Worm (Caenorhabditis elegans): ENCODE data around the gene apm-3.
A peak's percentile ranks its signal among the peaks of the same experiment; 100 is the strongest.

Gene apm-3

DNA sequence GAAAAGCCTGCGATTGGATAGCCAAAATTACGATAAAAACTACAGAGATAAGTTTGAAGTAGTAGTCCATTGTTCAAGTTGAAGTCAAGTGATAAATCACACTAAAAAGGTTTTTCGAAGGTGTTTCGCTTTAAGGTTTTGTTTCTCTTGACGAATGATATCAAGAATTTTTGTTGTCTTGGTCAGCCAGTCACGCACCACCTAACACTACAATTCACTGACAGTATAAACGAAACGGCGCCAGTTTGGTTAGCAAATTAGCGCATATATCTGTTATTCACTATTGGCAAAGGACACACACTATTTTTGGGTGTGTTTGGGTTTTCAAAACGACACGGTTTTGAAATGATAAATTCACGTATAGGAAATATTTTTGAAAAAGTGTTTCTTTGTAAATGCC, 15.3 kb downstream of the apm-3 start, which contains the start of gene C44C1.6:
Gene C44C1.6, minus strand, starts transcription at position 199 of the 400 bp plus-strand sequence.
- TF ChIP-seq hlh-11 (tag; optimal IDR thresholded peaks at IDR 0.05) (no peak), mdt-29 (GFP tag; IDR thresholded peaks at IDR 0.05) (no peak), nhr-28 (tag; optimal IDR thresholded peaks at IDR 0.05) (peak; percentile 31)

ce11 chrX:974499-975235, 19.9 kb downstream of the apm-3 start, which contains the start of gene vps-45:
TSS of gene vps-45 (minus strand) at chrX:974848.
- TF ChIP-seq hmg-1.1 (GFP tag; IDR thresholded peaks at IDR 0.05) = peak; percentile 77
- TF ChIP-seq hlh-30 (tag; optimal IDR thresholded peaks at IDR 0.05; ENCODE audit: insufficient read depth) = peak; percentile 33
- no peak for TF ChIP-seq F49E8.2 (tag; optimal IDR thresholded peaks at IDR 0.05; ENCODE audit: borderline replicate concordance)
- no peak for TF ChIP-seq mxl-2 (GFP tag; conservative IDR thresholded peaks at IDR 0.05)
- TF ChIP-seq fkh-10 (GFP tag; optimal IDR thresholded peaks at IDR 0.05) = peak; percentile 9
- TF ChIP-seq duxl-1 (tag; optimal IDR thresholded peaks at IDR 0.05; ENCODE audit: poor library complexity) = peak; percentile 37
- peak; percentile 37 for TF ChIP-seq dmd-6 (GFP tag; IDR thresholded peaks at IDR 0.05)
- TF ChIP-seq ceh-20 (GFP tag; IDR thresholded peaks at IDR 0.05) = no peak
- peak in 1 of 2 experiments; percentile 38 for TF ChIP-seq hif-1 (tag; optimal IDR thresholded peaks at IDR 0.05)
- no peak for TF ChIP-seq dmd-9 (GFP tag; IDR thresholded peaks at IDR 0.05)
- TF ChIP-seq mxl-3 (GFP tag; optimal IDR thresholded peaks at IDR 0.05) = peak; percentile 45
- no peak for TF ChIP-seq saeg-2 (GFP tag; IDR thresholded peaks at IDR 0.05)
- no peak for TF ChIP-seq F44E2.7 (GFP tag; IDR thresholded peaks at IDR 0.05)
- peak; percentile 61 for TF ChIP-seq mep-1 (tag; optimal IDR thresholded peaks at IDR 0.05)
- peak; percentile 38 for TF ChIP-seq rbr-2 (tag; optimal IDR thresholded peaks at IDR 0.05)
- no peak for TF ChIP-seq zfp-2 (tag; optimal IDR thresholded peaks at IDR 0.05)
- peak in 1 of 2 experiments; percentile 18 for TF ChIP-seq lsy-2 (tag; optimal IDR thresholded peaks at IDR 0.05)
- TF ChIP-seq dve-1 (tag; optimal IDR thresholded peaks at IDR 0.05; ENCODE audit: insufficient read depth) = peak; percentile 13
- peak; percentile 78 for TF ChIP-seq aha-1 (tag)
- TF ChIP-seq mes-2 (tag; optimal IDR thresholded peaks at IDR 0.05; ENCODE audit: poor library complexity, severe bottlenecking) = peak; percentile 80
- peak; percentile 57 for TF ChIP-seq hlh-11 (tag; optimal IDR thresholded peaks at IDR 0.05)
- TF ChIP-seq ceh-28 (tag; optimal IDR thresholded peaks at IDR 0.05) = peak; percentile 44
- TF ChIP-seq spr-3 (GFP tag; optimal IDR thresholded peaks at IDR 0.05) = no peak

DNA sequence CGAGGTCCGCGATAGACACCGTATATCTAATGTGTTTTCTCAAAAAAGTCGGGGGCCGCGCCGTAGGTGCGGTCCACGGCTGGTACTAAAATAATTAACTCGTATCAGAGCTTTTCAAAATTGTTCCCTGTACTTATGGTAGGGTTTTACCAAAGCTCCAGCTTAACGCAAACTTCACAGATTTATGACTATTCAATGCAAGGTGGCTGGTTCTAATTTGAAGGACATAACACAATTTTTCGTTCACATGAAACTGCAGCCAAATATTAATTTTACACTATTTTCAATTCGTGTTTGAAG, 20.4 kb downstream of the apm-3 start:
- TF ChIP-seq lim-7 (GFP tag; IDR thresholded peaks at IDR 0.05) = no peak
- no peak for TF ChIP-seq R02D3.7 (tag; optimal IDR thresholded peaks at IDR 0.05)
- no peak for TF ChIP-seq fos-1 (tag; optimal IDR thresholded peaks at IDR 0.05)
- no peak for TF ChIP-seq saeg-2 (GFP tag; IDR thresholded peaks at IDR 0.05)
- no peak for TF ChIP-seq fkh-10 (GFP tag; optimal IDR thresholded peaks at IDR 0.05)
- no peak for TF ChIP-seq ceh-32 (tag; optimal IDR thresholded peaks at IDR 0.05; ENCODE audit: poor library complexity)
- TF ChIP-seq nhr-25 (tag; optimal IDR thresholded peaks at IDR 0.05; ENCODE audit: borderline replicate concordance, insufficient read depth) = no peak
- TF ChIP-seq snpc-1.2 (GFP tag; IDR thresholded peaks at IDR 0.05) = no peak
- no peak for TF ChIP-seq dmd-6 (GFP tag; IDR thresholded peaks at IDR 0.05)
- no peak for TF ChIP-seq mdl-1 (tag; optimal IDR thresholded peaks at IDR 0.05)

DNA sequence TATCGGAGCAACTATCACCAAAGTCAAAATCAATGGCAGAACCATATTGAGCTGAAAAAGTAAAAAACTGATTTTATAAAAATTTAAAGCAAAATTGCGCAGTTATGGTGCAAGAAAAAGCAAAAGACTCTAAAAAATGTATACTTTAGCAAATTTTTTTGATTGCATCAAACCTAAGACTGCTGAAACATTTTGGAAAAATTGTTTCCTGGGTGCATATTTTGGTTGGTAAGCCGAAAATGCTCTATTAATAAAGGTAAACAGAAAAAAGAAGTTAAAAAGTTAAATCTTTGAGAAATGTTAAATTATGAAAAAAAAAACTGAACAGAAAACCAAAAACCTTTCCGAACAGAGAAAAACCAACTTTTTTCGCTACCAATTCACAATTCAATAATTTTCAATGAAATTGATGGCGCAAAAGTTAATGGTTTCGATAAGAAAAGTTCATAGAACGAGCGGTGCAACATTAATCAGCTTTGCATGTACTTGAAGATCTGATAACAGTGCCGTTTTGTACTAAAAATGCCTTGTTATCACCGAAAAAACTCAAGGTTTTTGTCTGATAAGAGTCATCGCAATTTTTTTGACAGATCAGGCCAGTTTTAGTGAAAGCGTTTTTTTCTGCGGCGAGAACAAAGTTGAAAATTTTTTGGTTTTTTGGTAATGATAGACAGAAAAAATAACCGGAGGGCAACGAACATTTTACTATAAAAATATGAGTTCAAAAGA, 23.3 kb downstream of the apm-3 start, which contains the start of gene abhd-3.2:
Gene abhd-3.2, minus strand, starts transcription at position 51 of the 729 bp plus-strand sequence.
- TF ChIP-seq lsy-2 (tag; optimal IDR thresholded peaks at IDR 0.05) (peak in 1 of 2 experiments; percentile 51), madf-5 (GFP tag; IDR thresholded peaks at IDR 0.05) (no peak), zip-2 (tag; optimal IDR thresholded peaks at IDR 0.05) (no peak), mdl-1 (tag; optimal IDR thresholded peaks at IDR 0.05) (peak in 1 of 2 experiments; percentile 56), daf-16 (GFP tag; optimal IDR thresholded peaks at IDR 0.05) (peak in 1 of 2 experiments; percentile 38), daf-16 (tag; optimal IDR thresholded peaks at IDR 0.05) (peak; percentile 94), duxl-1 (tag; optimal IDR thresholded peaks at IDR 0.05; ENCODE audit: poor library complexity) (no peak), ceh-20 (GFP tag; IDR thresholded peaks at IDR 0.05) (peak; percentile 87), nhr-10 (tag; optimal IDR thresholded peaks at IDR 0.05) (peak; percentile 29), ztf-7 (tag; optimal IDR thresholded peaks at IDR 0.05) (peak; percentile 18), mxl-3 (GFP tag; optimal IDR thresholded peaks at IDR 0.05) (peak; percentile 53), mes-2 (tag; optimal IDR thresholded peaks at IDR 0.05; ENCODE audit: poor library complexity, severe bottlenecking) (peak; percentile 52), unc-62 (GFP tag; optimal IDR thresholded peaks at IDR 0.05 in 1 of 2) (peak in 1 of 2 experiments; percentile 99), unc-62 (tag; optimal IDR thresholded peaks at IDR 0.05) (no peak), nhr-28 (tag; optimal IDR thresholded peaks at IDR 0.05) (peak; percentile 93), hlh-30 (tag; optimal IDR thresholded peaks at IDR 0.05; ENCODE audit: insufficient read depth) (peak; percentile 34), saeg-2 (GFP tag; IDR thresholded peaks at IDR 0.05) (peak; percentile 65; the same call in 1 of the 2 replicates), nhr-77 (tag; optimal IDR thresholded peaks at IDR 0.05) (peak; percentile 85), dmd-6 (GFP tag; IDR thresholded peaks at IDR 0.05) (peak; percentile 98), dve-1 (tag; optimal IDR thresholded peaks at IDR 0.05; ENCODE audit: insufficient read depth) (peak; percentile 97)

Measured in whole organism, L4 larva.